Worm (Caenorhabditis elegans): ENCODE results near the gene F10D7.5.

DNA sequence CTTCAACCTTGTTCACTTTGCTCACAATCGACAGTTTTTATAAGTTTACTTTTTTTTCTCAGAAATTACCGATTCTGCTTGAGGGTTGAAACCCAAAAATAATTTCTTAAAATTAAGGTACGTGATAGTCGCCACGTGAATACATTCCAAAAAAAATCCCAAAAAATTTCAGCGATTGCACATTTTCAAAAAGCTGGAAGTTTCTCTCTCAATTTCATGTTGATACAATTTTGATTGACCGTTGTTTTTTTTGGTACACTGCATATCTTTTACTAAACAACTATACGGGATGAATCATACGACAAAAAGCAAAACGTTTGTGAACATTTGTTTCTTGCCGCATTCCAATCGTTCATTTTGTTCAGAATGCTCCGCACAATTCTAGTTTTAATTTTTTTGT is 47.0 kb upstream of the F10D7.5 start, which contains the start of gene C36E6.8:
- TF ChIP-seq tra-4 (tag; optimal IDR thresholded peaks at IDR 0.05): no peak
- no peak for TF ChIP-seq ama-1 (optimal IDR thresholded peaks at IDR 0.05)
- no peak for TF ChIP-seq ceh-36 (tag; optimal IDR thresholded peaks at IDR 0.05)
- no peak for TF ChIP-seq hmbx-1 (tag; optimal IDR thresholded peaks at IDR 0.05)
- no peak for TF ChIP-seq hmg-4 (GFP tag; optimal IDR thresholded peaks at IDR 0.05)
- no peak for TF ChIP-seq ceh-13 (GFP tag; optimal IDR thresholded peaks at IDR 0.05)

Measured in whole organism, early embryonic.